Worm (Caenorhabditis elegans) whole organism, L3 larva: ENCODE data around the gene lect-2.

ENCODE experiments used
- ama-1 ChIP-seq: fragments of 150-350 bp; optimal IDR thresholded peaks from 2 replicates; lab custom pipeline; 2018
- daf-12 ChIP-seq: fragments of 150-350 bp; optimal IDR thresholded peaks from 2 replicates; lab custom pipeline; 2014; ENCODE audit warnings: missing biosample characterization, missing genetic modification reagents, missing genetic modification characterization
- elt-1 ChIP-seq: fragments of 150-350 bp; optimal IDR thresholded peaks from 2 replicates; lab custom pipeline; 2014; ENCODE audit warnings: missing biosample characterization, missing genetic modification characterization
- fos-1 ChIP-seq: fragments of 150-350 bp; optimal IDR thresholded peaks from 2 replicates; lab custom pipeline; 2014; ENCODE audit warnings: missing biosample characterization, missing genetic modification characterization
- lin-15B ChIP-seq: fragments of 150-350 bp; optimal IDR thresholded peaks from 2 replicates; lab custom pipeline; 2014; ENCODE audit warnings: missing biosample characterization, missing genetic modification characterization
- nhr-12 ChIP-seq: fragments of 150-350 bp; optimal IDR thresholded peaks from 2 replicates; lab custom pipeline; 2014; ENCODE audit warnings: missing biosample characterization, missing genetic modification characterization
- nhr-77 ChIP-seq: fragments of 150-350 bp; optimal IDR thresholded peaks from 2 replicates; lab custom pipeline; 2014; ENCODE audit warnings: missing biosample characterization, missing genetic modification characterization
- tbx-2 ChIP-seq: sonication (generic microtip); optimal IDR thresholded peaks from 2 replicates; lab custom pipeline; 2016; ENCODE audit warnings: mild to moderate bottlenecking, missing genetic modification characterization, missing compliant biosample characterization
- zag-1 ChIP-seq: fragments of 150-350 bp; optimal IDR thresholded peaks from 2 replicates; lab custom pipeline; 2014; ENCODE audit warnings: missing biosample characterization, missing genetic modification characterization
- ztf-11 ChIP-seq: fragments of 150-350 bp; optimal IDR thresholded peaks from 2 replicates; lab custom pipeline; 2014; ENCODE audit warnings: missing biosample characterization, missing genetic modification characterization

- no peak for TF ChIP-seq fos-1 (tag; lab: Kevin White, UChicago)
- no peak for TF ChIP-seq daf-12 (tag; lab: Kevin White, UChicago)
- TF ChIP-seq zag-1, result no peak
- TF ChIP-seq tbx-2, result no peak
- no peak for TF ChIP-seq nhr-77 (tag; lab: Kevin White, UChicago)
- TF ChIP-seq elt-1, result no peak
- TF ChIP-seq ama-1, result no peak
- no peak for TF ChIP-seq ztf-11 (tag; lab: Kevin White, UChicago)
- TF ChIP-seq lin-15B (tag; lab: Kevin White, UChicago), result no peak
- TF ChIP-seq nhr-12, result no peak
Observed at ce11 chrII:5742767-5743166, 47.8 kb upstream of the lect-2 start.
